ENCODE assay signal across 1 fruit fly cellular context in the genomic region with DNA sequence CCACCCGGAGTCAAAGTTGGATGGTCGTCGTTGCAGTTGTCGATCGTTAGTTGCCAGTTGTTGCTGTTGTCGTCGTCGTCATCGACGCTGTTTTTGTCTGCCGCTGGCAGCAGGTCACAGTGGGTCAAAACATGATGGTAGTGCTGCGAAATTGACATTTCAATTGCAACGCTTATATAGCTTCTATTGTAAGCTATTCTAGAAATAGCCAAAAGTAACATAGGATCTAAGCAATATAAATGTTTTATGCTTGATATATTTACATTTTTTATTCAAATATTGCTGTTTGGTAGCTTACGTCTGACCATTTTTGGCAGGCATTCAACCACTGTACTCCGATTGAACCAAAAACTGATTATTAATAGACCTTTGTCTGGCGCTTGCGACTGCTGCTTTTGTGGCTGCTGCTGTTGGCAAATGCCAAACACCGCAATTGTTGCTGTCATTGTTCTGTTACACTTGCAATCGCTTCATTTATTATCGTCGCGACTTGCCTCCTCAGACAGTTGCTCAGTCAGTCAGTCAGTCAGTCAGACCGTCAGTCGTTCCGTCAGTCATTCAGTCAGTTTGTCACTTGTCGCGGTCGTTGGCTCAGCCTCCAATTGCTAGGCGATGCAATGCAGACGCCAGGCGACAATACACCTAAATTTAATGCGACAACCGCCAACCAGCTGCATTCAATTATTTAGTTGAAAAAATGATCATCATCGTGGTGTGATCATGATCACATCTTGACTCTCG.
A peak's percentile ranks its signal among the peaks of the same experiment; 100 is the strongest.
TF ChIP-seq lines count a peak whose summit lies in the region.

No protein-coding gene starts in this region.

TF ChIP-seq in whole organism, embryonic, 481 proteins besides CTCF, POLR2A, EP300 and RAD21 (continued from another document and continues in another):
- TF ChIP-seq E2f2 (GFP tag; IDR thresholded peaks at IDR 0.05; lab: Robert Waterston, UW), result 0 out of 2 replicates have a peak, but pooled peaks have one; percentile 38
- TF ChIP-seq fd96Cb (tag; optimal IDR thresholded peaks at IDR 0.05; lab: Kevin White, UChicago), result peak; percentile 61
- TF ChIP-seq ems (GFP tag; optimal IDR thresholded peaks at IDR 0.05; lab: Kevin White, UChicago), result peak; percentile 23
- no peak for TF ChIP-seq dati (GFP tag; IDR thresholded peaks at IDR 0.05; lab: Robert Waterston, UW)
- peak; percentile 60 for TF ChIP-seq CG17568 (GFP tag; optimal IDR thresholded peaks at IDR 0.05; lab: Kevin White, UChicago)
- no peak for TF ChIP-seq Hand (GFP tag; optimal IDR thresholded peaks at IDR 0.05; lab: Kevin White, UChicago)
- TF ChIP-seq toy (GFP tag; IDR thresholded peaks at IDR 0.05; lab: Robert Waterston, UW), result no peak
- TF ChIP-seq CG8388 (GFP tag; optimal IDR thresholded peaks at IDR 0.05; lab: Kevin White, UChicago), result peak; percentile 69
- TF ChIP-seq MTF-1 (GFP tag; optimal IDR thresholded peaks at IDR 0.05; lab: Kevin White, UChicago; ENCODE audit: borderline replicate concordance), result peak; percentile 26
- TF ChIP-seq CG18262 (tag; optimal IDR thresholded peaks at IDR 0.05; lab: Kevin White, UChicago), result peak; percentile 81
- peak; percentile 16 for TF ChIP-seq CG5245 (GFP tag; optimal IDR thresholded peaks at IDR 0.05; lab: Kevin White, UChicago)
- no peak for TF ChIP-seq CG4730 (GFP tag; IDR thresholded peaks at IDR 0.05; lab: Robert Waterston, UW)
- TF ChIP-seq CG7963 (GFP tag; IDR thresholded peaks at IDR 0.05; lab: Robert Waterston, UW; ENCODE audit: partially characterized antibody), result no peak
- no peak for TF ChIP-seq CG8478 (optimal IDR thresholded peaks at IDR 0.05; lab: Kevin White, UChicago)
- peak; percentile 8 for TF ChIP-seq sug (tag; optimal IDR thresholded peaks at IDR 0.05; lab: Kevin White, UChicago)
- TF ChIP-seq luna (GFP tag; optimal IDR thresholded peaks at IDR 0.05; lab: Kevin White, UChicago), result no peak
- no peak for TF ChIP-seq Sin3A (optimal IDR thresholded peaks at IDR 0.05; lab: Kevin White, UChicago)
- no peak for TF ChIP-seq NFAT (GFP tag; IDR thresholded peaks at IDR 0.05; lab: Robert Waterston, UW)
- peak; percentile 1 for TF ChIP-seq gcm2 (GFP tag; optimal IDR thresholded peaks at IDR 0.05; lab: Kevin White, UChicago)
- peak; percentile 0 for TF ChIP-seq CG31365 (tag; optimal IDR thresholded peaks at IDR 0.05; lab: Kevin White, UChicago)
- 0 out of 2 replicates have a peak, but pooled peaks have one; percentile 36 for TF ChIP-seq CG1024 (GFP tag; IDR thresholded peaks at IDR 0.05; lab: Robert Waterston, UW)
- peak; percentile 23; the same call in 1 of the 2 replicates for TF ChIP-seq CG31224 (GFP tag; IDR thresholded peaks at IDR 0.05; lab: Robert Waterston, UW)
- TF ChIP-seq CG7745 (tag; optimal IDR thresholded peaks at IDR 0.05; lab: Kevin White, UChicago), result no peak
- TF ChIP-seq Hmx (GFP tag; optimal IDR thresholded peaks at IDR 0.05; lab: Kevin White, UChicago), result no peak
- TF ChIP-seq stc (GFP tag; IDR thresholded peaks at IDR 0.05; lab: Robert Waterston, UW), result peak; percentile 60; the same call in 1 of the 2 replicates
- peak; percentile 61 for TF ChIP-seq D19A (tag; optimal IDR thresholded peaks at IDR 0.05; lab: Kevin White, UChicago)
- no peak for TF ChIP-seq trh (GFP tag; optimal IDR thresholded peaks at IDR 0.05; lab: Kevin White, UChicago)
- peak; percentile 29 for TF ChIP-seq jumu (GFP tag; optimal IDR thresholded peaks at IDR 0.05; lab: Kevin White, UChicago)
- TF ChIP-seq al (GFP tag; IDR thresholded peaks at IDR 0.05; lab: Robert Waterston, UW), result no peak
- TF ChIP-seq Mad (GFP tag; optimal IDR thresholded peaks at IDR 0.05; lab: Kevin White, UChicago), result no peak
- TF ChIP-seq CG12659 (GFP tag; optimal IDR thresholded peaks at IDR 0.05; lab: Kevin White, UChicago), result peak; percentile 35
- peak; percentile 69 for TF ChIP-seq CG6689 (GFP tag; IDR thresholded peaks at IDR 0.05; lab: Robert Waterston, UW)
- TF ChIP-seq HmgD (GFP tag; optimal IDR thresholded peaks at IDR 0.05; lab: Kevin White, UChicago), result no peak
- TF ChIP-seq caup (GFP tag; optimal IDR thresholded peaks at IDR 0.05; lab: Kevin White, UChicago; ENCODE audit: severe bottlenecking), result no peak
- TF ChIP-seq Trl (optimal IDR thresholded peaks at IDR 0.05; lab: Kevin White, UChicago), result no peak
- TF ChIP-seq Trl (GFP tag; optimal IDR thresholded peaks at IDR 0.05; lab: Kevin White, UChicago), result peak; percentile 29
- 0 out of 2 replicates have a peak, but pooled peaks have one; percentile 19 for TF ChIP-seq CG6272 (GFP tag; IDR thresholded peaks at IDR 0.05; lab: Robert Waterston, UW)
- TF ChIP-seq CG17385 (GFP tag; optimal IDR thresholded peaks at IDR 0.05; lab: Kevin White, UChicago), result peak; percentile 69
- no peak for TF ChIP-seq hkb (optimal IDR thresholded peaks at IDR 0.05; lab: Kevin White, UChicago)
- peak; percentile 73 for TF ChIP-seq hkb (GFP tag; IDR thresholded peaks at IDR 0.05; lab: Robert Waterston, UW)
- peak; percentile 44 for TF ChIP-seq tin (GFP tag; optimal IDR thresholded peaks at IDR 0.05; lab: Kevin White, UChicago)
- TF ChIP-seq sima (GFP tag; optimal IDR thresholded peaks at IDR 0.05; lab: Kevin White, UChicago), result no peak
- TF ChIP-seq mld (GFP tag; IDR thresholded peaks at IDR 0.05; lab: Robert Waterston, UW; ENCODE audit: partially characterized antibody), result peak; percentile 56; the same call in 1 of the 3 replicates
- TF ChIP-seq CG4404 (GFP tag; IDR thresholded peaks at IDR 0.05; lab: Robert Waterston, UW), result 0 out of 2 replicates have a peak, but pooled peaks have one; percentile 31
- no peak for TF ChIP-seq CG10462 (GFP tag; optimal IDR thresholded peaks at IDR 0.05; lab: Kevin White, UChicago)
- TF ChIP-seq CG12299 (tag; optimal IDR thresholded peaks at IDR 0.05; lab: Kevin White, UChicago), result peak; percentile 23
- TF ChIP-seq prd (optimal IDR thresholded peaks at IDR 0.05; lab: Kevin White, UChicago), result no peak
- TF ChIP-seq prd (GFP tag; IDR thresholded peaks at IDR 0.05; lab: Robert Waterston, UW), result peak; percentile 73
- peak; percentile 80 for TF ChIP-seq gem (tag; optimal IDR thresholded peaks at IDR 0.05; lab: Kevin White, UChicago)
- no peak for TF ChIP-seq tx (GFP tag; optimal IDR thresholded peaks at IDR 0.05; lab: Kevin White, UChicago)
- peak; percentile 67 for TF ChIP-seq Sox100B (GFP tag; optimal IDR thresholded peaks at IDR 0.05; lab: Kevin White, UChicago)
- TF ChIP-seq Atf-2 (GFP tag; optimal IDR thresholded peaks at IDR 0.05; lab: Kevin White, UChicago), result peak; percentile 16
- peak; percentile 2 for TF ChIP-seq mam (GFP tag; optimal IDR thresholded peaks at IDR 0.05; lab: Kevin White, UChicago)
- peak; percentile 73 for TF ChIP-seq dmrt11E (tag; optimal IDR thresholded peaks at IDR 0.05; lab: Kevin White, UChicago)
- TF ChIP-seq cato (GFP tag; optimal IDR thresholded peaks at IDR 0.05; lab: Kevin White, UChicago; ENCODE audit: borderline replicate concordance), result peak; percentile 32
- peak; percentile 29 for TF ChIP-seq CG4282 (GFP tag; optimal IDR thresholded peaks at IDR 0.05; lab: Kevin White, UChicago)
- TF ChIP-seq Dek (tag; optimal IDR thresholded peaks at IDR 0.05; lab: Kevin White, UChicago), result peak; percentile 10
- TF ChIP-seq CG14860 (GFP tag; IDR thresholded peaks at IDR 0.05; lab: Robert Waterston, UW; ENCODE audit: partially characterized antibody), result peak; percentile 46; the same call in 1 of the 3 replicates
- TF ChIP-seq ATbp (GFP tag; optimal IDR thresholded peaks at IDR 0.05; lab: Kevin White, UChicago), result peak; percentile 75
- TF ChIP-seq CG15696 (tag; optimal IDR thresholded peaks at IDR 0.05; lab: Kevin White, UChicago), result peak; percentile 35
- TF ChIP-seq CG9817 (tag; optimal IDR thresholded peaks at IDR 0.05; lab: Kevin White, UChicago), result peak; percentile 25
- peak; percentile 51 for TF ChIP-seq Scr (GFP tag; IDR thresholded peaks at IDR 0.05; lab: Robert Waterston, UW; ENCODE audit: partially characterized antibody)
- TF ChIP-seq CG6854 (GFP tag; optimal IDR thresholded peaks at IDR 0.05; lab: Kevin White, UChicago), result no peak
- 0 out of 2 replicates have a peak, but pooled peaks have one; percentile 28 for TF ChIP-seq ttk (GFP tag; IDR thresholded peaks at IDR 0.05; lab: Robert Waterston, UW)
- TF ChIP-seq CG8281 (tag; optimal IDR thresholded peaks at IDR 0.05; lab: Kevin White, UChicago), result peak; percentile 95
- peak; percentile 77 for TF ChIP-seq CG2875 (GFP tag; optimal IDR thresholded peaks at IDR 0.05; lab: Kevin White, UChicago)
- TF ChIP-seq CG17829 (tag; optimal IDR thresholded peaks at IDR 0.05; lab: Kevin White, UChicago), result peak; percentile 70
- peak; percentile 73 for TF ChIP-seq gcm (GFP tag; optimal IDR thresholded peaks at IDR 0.05; lab: Kevin White, UChicago)
- TF ChIP-seq Meics (GFP tag; optimal IDR thresholded peaks at IDR 0.05; lab: Kevin White, UChicago), result peak; percentile 6
- TF ChIP-seq Spps (tag; optimal IDR thresholded peaks at IDR 0.05; lab: Kevin White, UChicago), result peak; percentile 35
- no peak for TF ChIP-seq Elba2 (GFP tag; optimal IDR thresholded peaks at IDR 0.05; lab: Kevin White, UChicago)
- TF ChIP-seq btn (GFP tag; optimal IDR thresholded peaks at IDR 0.05; lab: Kevin White, UChicago), result no peak
- peak; percentile 32; the same call in 1 of the 2 replicates for TF ChIP-seq peb (GFP tag; IDR thresholded peaks at IDR 0.05; lab: Robert Waterston, UW)
- TF ChIP-seq CG17186 (GFP tag; optimal IDR thresholded peaks at IDR 0.05; lab: Kevin White, UChicago), result no peak
- TF ChIP-seq Nf-YC (tag; optimal IDR thresholded peaks at IDR 0.05; lab: Kevin White, UChicago), result peak; percentile 29
- TF ChIP-seq MBD-R2 (GFP tag; IDR thresholded peaks at IDR 0.05; lab: Robert Waterston, UW), result peak; percentile 36
- peak; percentile 54 for TF ChIP-seq slp2 (GFP tag; optimal IDR thresholded peaks at IDR 0.05; lab: Kevin White, UChicago)
- TF ChIP-seq NC2β (GFP tag; optimal IDR thresholded peaks at IDR 0.05; lab: Kevin White, UChicago), result peak; percentile 41
- TF ChIP-seq CG18476 (GFP tag; optimal IDR thresholded peaks at IDR 0.05; lab: Kevin White, UChicago), result no peak
- peak; percentile 57; the same call in 1 of the 2 replicates for TF ChIP-seq CG14014 (GFP tag; IDR thresholded peaks at IDR 0.05; lab: Robert Waterston, UW)
- TF ChIP-seq yki (optimal IDR thresholded peaks at IDR 0.05; lab: Kevin White, UChicago), result no peak
- TF ChIP-seq Sry-β (GFP tag; optimal IDR thresholded peaks at IDR 0.05; lab: Kevin White, UChicago), result peak; percentile 15
- TF ChIP-seq nerfin-1 (tag; optimal IDR thresholded peaks at IDR 0.05; lab: Kevin White, UChicago), result peak; percentile 54
- peak; percentile 67; the same call in 2 of the 3 replicates for TF ChIP-seq CG11695 (GFP tag; IDR thresholded peaks at IDR 0.05; lab: Robert Waterston, UW)
- no peak for TF ChIP-seq Gsc (GFP tag; IDR thresholded peaks at IDR 0.05; lab: Robert Waterston, UW)
- TF ChIP-seq CG14050 (GFP tag; IDR thresholded peaks at IDR 0.05; lab: Robert Waterston, UW), result peak; percentile 46; the same call in 2 of the 3 replicates
- no peak for TF ChIP-seq zfh2 (GFP tag; optimal IDR thresholded peaks at IDR 0.05; lab: Kevin White, UChicago)
- peak; percentile 21 for TF ChIP-seq Six4 (GFP tag; optimal IDR thresholded peaks at IDR 0.05; lab: Kevin White, UChicago)
- TF ChIP-seq CG3995 (GFP tag; optimal IDR thresholded peaks at IDR 0.05; lab: Kevin White, UChicago), result no peak
- no peak for TF ChIP-seq eyg (GFP tag; optimal IDR thresholded peaks at IDR 0.05; lab: Kevin White, UChicago)
- peak; percentile 66; the same call in 2 of the 3 replicates for TF ChIP-seq vnd (GFP tag; IDR thresholded peaks at IDR 0.05; lab: Robert Waterston, UW; ENCODE audit: partially characterized antibody)
- TF ChIP-seq CG11093 (GFP tag; IDR thresholded peaks at IDR 0.05; lab: Robert Waterston, UW), result peak; percentile 57; the same call in 1 of the 3 replicates
- TF ChIP-seq pnt (GFP tag; optimal IDR thresholded peaks at IDR 0.05; lab: Kevin White, UChicago), result peak; percentile 20
- TF ChIP-seq HLH3B (GFP tag; IDR thresholded peaks at IDR 0.05; lab: Robert Waterston, UW), result peak; percentile 40; the same call in 1 of the 2 replicates
- peak; percentile 35; the same call in 1 of the 2 replicates for TF ChIP-seq CG9215 (GFP tag; IDR thresholded peaks at IDR 0.05; lab: Robert Waterston, UW)
- TF ChIP-seq CG3847 (GFP tag; IDR thresholded peaks at IDR 0.05; lab: Robert Waterston, UW), result peak; percentile 36; the same call in 1 of the 2 replicates
- peak; percentile 40 for TF ChIP-seq lilli (GFP tag; optimal IDR thresholded peaks at IDR 0.05; lab: Kevin White, UChicago)
- peak; percentile 85 for TF ChIP-seq Med (GFP tag; lab: Kevin White, UChicago)
- no peak for TF ChIP-seq klu (GFP tag; IDR thresholded peaks at IDR 0.05; lab: Robert Waterston, UW)
- peak; percentile 43 for TF ChIP-seq dpn (GFP tag; optimal IDR thresholded peaks at IDR 0.05; lab: Kevin White, UChicago)
- TF ChIP-seq sc (optimal IDR thresholded peaks at IDR 0.05; lab: Kevin White, UChicago), result no peak
- TF ChIP-seq sc (GFP tag; optimal IDR thresholded peaks at IDR 0.05; lab: Kevin White, UChicago), result peak; percentile 44
- TF ChIP-seq seq (GFP tag; IDR thresholded peaks at IDR 0.05; lab: Robert Waterston, UW), result peak; percentile 49; the same call in 1 of the 2 replicates
- TF ChIP-seq CG1647 (GFP tag; optimal IDR thresholded peaks at IDR 0.05; lab: Kevin White, UChicago), result no peak
- TF ChIP-seq schlank (tag; optimal IDR thresholded peaks at IDR 0.05; lab: Kevin White, UChicago), result no peak
- TF ChIP-seq inv (GFP tag; IDR thresholded peaks at IDR 0.05; lab: Robert Waterston, UW; ENCODE audit: partially characterized antibody), result peak; percentile 48; the same call in 1 of the 2 replicates
- peak; percentile 91 for TF ChIP-seq row (GFP tag; IDR thresholded peaks at IDR 0.05; lab: Robert Waterston, UW)
- TF ChIP-seq Nf-YA (GFP tag; IDR thresholded peaks at IDR 0.05; lab: Robert Waterston, UW), result peak; percentile 17; the same call in 1 of the 2 replicates
- TF ChIP-seq CG10959 (GFP tag; IDR thresholded peaks at IDR 0.05; lab: Robert Waterston, UW), result no peak
- 0 out of 3 replicates have a peak, but pooled peaks have one; percentile 32 for TF ChIP-seq so (GFP tag; IDR thresholded peaks at IDR 0.05; lab: Robert Waterston, UW)
- peak; percentile 21; the same call in 1 of the 2 replicates for TF ChIP-seq H2.0 (GFP tag; IDR thresholded peaks at IDR 0.05; lab: Robert Waterston, UW)
- peak; percentile 6 for TF ChIP-seq wek (GFP tag; optimal IDR thresholded peaks at IDR 0.05; lab: Kevin White, UChicago)
- peak; percentile 35 for TF ChIP-seq CG10366 (GFP tag; IDR thresholded peaks at IDR 0.05; lab: Robert Waterston, UW)
- TF ChIP-seq oc (tag; optimal IDR thresholded peaks at IDR 0.05; lab: Kevin White, UChicago), result peak; percentile 60
- peak; percentile 38 for TF ChIP-seq CG5180 (GFP tag; optimal IDR thresholded peaks at IDR 0.05; lab: Kevin White, UChicago)
- TF ChIP-seq CG9437 (GFP tag; optimal IDR thresholded peaks at IDR 0.05; lab: Kevin White, UChicago), result peak; percentile 47
- peak; percentile 52; the same call in 1 of the 3 replicates for TF ChIP-seq ken (GFP tag; IDR thresholded peaks at IDR 0.05; lab: Robert Waterston, UW)
- peak; percentile 42; the same call in 1 of the 2 replicates for TF ChIP-seq CG14441 (GFP tag; IDR thresholded peaks at IDR 0.05; lab: Robert Waterston, UW)
